Worm (Caenorhabditis elegans) whole organism, L4 larva: ENCODE results near the gene F38A1.15.

Experiments
- D1046.2 ChIP-seq: fragments of 200-800 bp; sonication (Bioruptor generic); IDR thresholded peaks from 2 replicates; pipeline ENCODE4 v1.3.6; 2022; ENCODE audit warnings: missing genetic modification characterization, missing compliant biosample characterization
- F26F4.8 ChIP-seq: fragments of 200-800 bp; sonication (Bioruptor generic); conservative IDR thresholded peaks from 2 replicates; pipeline ENCODE4 v1.3.6; 2022; ENCODE audit warnings: missing genetic modification characterization, missing compliant biosample characterization
- F44E2.7 ChIP-seq: fragments of 200-800 bp; sonication (Bioruptor generic); IDR thresholded peaks from 2 replicates; pipeline ENCODE4 v2.1.2; 2022; ENCODE audit warnings: missing genetic modification characterization, missing compliant biosample characterization
- R02D3.7 ChIP-seq: fragments of 150-350 bp; sonication (generic microtip); optimal IDR thresholded peaks from 3 replicates; lab custom pipeline; 2014; ENCODE audit warnings: missing biosample characterization, missing genetic modification characterization
- Y48G9A.11 ChIP-seq: fragments of 200-800 bp; sonication (Bioruptor generic); IDR thresholded peaks from 2 replicates; pipeline ENCODE4 v1.3.6; 2022; ENCODE audit warnings: missing genetic modification reagents, missing genetic modification characterization, missing compliant biosample characterization
- Y5F2A.4 ChIP-seq: fragments of 200-800 bp; sonication (Bioruptor generic); optimal IDR thresholded peaks from 2 replicates; lab custom pipeline; 2018; ENCODE audit warnings: mild to moderate bottlenecking, missing genetic modification characterization, missing compliant biosample characterization
- Y75B8A.6 ChIP-seq: fragments of 200-800 bp; sonication (Bioruptor generic); IDR thresholded peaks from 2 replicates; pipeline ENCODE4 v1.3.6; 2022; ENCODE audit warnings: missing genetic modification reagents, missing genetic modification characterization, missing compliant biosample characterization
- aha-1 ChIP-seq: fragments of 150-350 bp; peaks from one replicate; lab custom pipeline; 2014; ENCODE audit warnings: missing biosample characterization, missing genetic modification characterization
- ama-1 ChIP-seq: fragments of 150-350 bp; optimal IDR thresholded peaks from 2 replicates; lab custom pipeline; 2014; ENCODE audit warnings: inconsistent platforms, mixed read lengths
- ceh-62 ChIP-seq: sonication (generic microtip); optimal IDR thresholded peaks from 2 replicates; lab custom pipeline; 2017; ENCODE audit warnings: missing biosample characterization, missing genetic modification characterization
- ceh-82 ChIP-seq: sonication (generic microtip); optimal IDR thresholded peaks from 2 replicates; lab custom pipeline; 2017; ENCODE audit warnings: missing biosample characterization, missing genetic modification characterization
- ces-1 ChIP-seq: fragments of 150-350 bp; sonication (generic microtip); optimal IDR thresholded peaks from 4 replicates; lab custom pipeline; 2014; ENCODE audit warnings: missing biosample characterization, missing genetic modification reagents, missing genetic modification characterization
- cey-2 ChIP-seq: sonication (generic microtip); optimal IDR thresholded peaks from 3 replicates; lab custom pipeline; 2017; ENCODE audit warnings: missing genetic modification characterization, mild to moderate bottlenecking, missing compliant biosample characterization, antibody characterized with exemption, borderline replicate concordance; ENCODE audit not compliant: insufficient read depth
- daf-12 ChIP-seq: fragments of 150-350 bp; optimal IDR thresholded peaks from 2 replicates; lab custom pipeline; 2014; ENCODE audit warnings: missing biosample characterization, missing genetic modification reagents, missing genetic modification characterization
- dve-1 ChIP-seq: sonication (generic microtip); optimal IDR thresholded peaks from 2 replicates; lab custom pipeline; 2017; ENCODE audit warnings: antibody characterized with exemption, mild to moderate bottlenecking, missing genetic modification characterization, missing compliant biosample characterization; ENCODE audit not compliant: insufficient read depth
- egl-43 ChIP-seq: fragments of 200-800 bp; sonication (Bioruptor generic); IDR thresholded peaks from 2 replicates; pipeline ENCODE4 v1.3.6; 2022; ENCODE audit warnings: missing genetic modification reagents, missing genetic modification characterization, missing compliant biosample characterization
- fkh-10 ChIP-seq: fragments of 150-350 bp; optimal IDR thresholded peaks from 2 replicates; lab custom pipeline; 2014; ENCODE audit warnings: missing biosample characterization, missing genetic modification reagents, missing genetic modification characterization
- hmg-1.1 ChIP-seq: fragments of 200-800 bp; sonication (Bioruptor generic); IDR thresholded peaks from 2 replicates; pipeline ENCODE4 v1.3.6; 2022; ENCODE audit warnings: missing genetic modification reagents, missing genetic modification characterization, missing compliant biosample characterization
- lin-13 ChIP-seq: fragments of 150-350 bp; optimal IDR thresholded peaks from 2 replicates; lab custom pipeline; 2014; ENCODE audit warnings: missing biosample characterization, missing genetic modification reagents, missing genetic modification characterization
- lin-15B ChIP-seq: fragments of 150-350 bp; sonication (generic microtip); optimal IDR thresholded peaks from 3 replicates; lab custom pipeline; 2014; ENCODE audit warnings: missing biosample characterization, missing genetic modification characterization
- lin-29 ChIP-seq: fragments of 200-800 bp; sonication (Bioruptor generic); IDR thresholded peaks from 2 replicates; pipeline ENCODE4 v1.3.6; 2022; ENCODE audit warnings: missing genetic modification reagents, missing genetic modification characterization, missing compliant biosample characterization
- lin-39 ChIP-seq: fragments of 150-350 bp; optimal IDR thresholded peaks from 2 replicates; lab custom pipeline; 2014; ENCODE audit warnings: missing biosample characterization, missing genetic modification reagents, missing genetic modification characterization
- lsy-2 ChIP-seq, 2 experiments: fragments of 150-350 bp in 1 of 2; sonication (generic microtip) in 1 of 2; optimal IDR thresholded peaks; 2 replicates each; lab custom pipeline; 2014 to 2017; ENCODE audit warnings: missing biosample characterization in 2 of 2, missing genetic modification characterization in 2 of 2
- madf-5 ChIP-seq, 2 experiments: fragments of 200-800 bp; sonication (Bioruptor generic); IDR thresholded peaks; 2 replicates each; pipeline ENCODE4 v1.3.6; 2022; ENCODE audit warnings: missing compliant biosample characterization in 2 of 2, missing genetic modification characterization in 2 of 2
- mdt-29 ChIP-seq: fragments of 200-800 bp; sonication (Bioruptor generic); IDR thresholded peaks from 2 replicates; pipeline ENCODE4 v1.3.6; 2022; ENCODE audit warnings: missing genetic modification reagents, missing genetic modification characterization, missing compliant biosample characterization
- mxl-2 ChIP-seq: fragments of 200-800 bp; sonication (Bioruptor generic); conservative IDR thresholded peaks from 2 replicates; pipeline ENCODE4 v1.3.6; 2022; ENCODE audit warnings: missing genetic modification reagents, missing genetic modification characterization, missing compliant biosample characterization
- mxl-3 ChIP-seq: fragments of 200-800 bp; sonication (Bioruptor generic); optimal IDR thresholded peaks from 2 replicates; lab custom pipeline; 2018; ENCODE audit warnings: mild to moderate bottlenecking, missing genetic modification characterization, missing compliant biosample characterization
- nhr-111 ChIP-seq: fragments of 200-800 bp; sonication (Bioruptor generic); optimal IDR thresholded peaks from 2 replicates; lab custom pipeline; 2018; ENCODE audit warnings: mild to moderate bottlenecking, missing genetic modification characterization, missing compliant biosample characterization
- nhr-28 ChIP-seq: fragments of 150-350 bp; optimal IDR thresholded peaks from 2 replicates; lab custom pipeline; 2014; ENCODE audit warnings: missing biosample characterization, missing genetic modification characterization
- nhr-41 ChIP-seq: fragments of 200-800 bp; sonication (Bioruptor generic); IDR thresholded peaks from 2 replicates; pipeline ENCODE4 v1.3.6; 2022; ENCODE audit warnings: missing genetic modification reagents, missing genetic modification characterization, missing compliant biosample characterization
- nhr-6 ChIP-seq: fragments of 150-350 bp; optimal IDR thresholded peaks from 2 replicates; lab custom pipeline; 2014; ENCODE audit warnings: missing biosample characterization, missing genetic modification characterization
- rbr-2 ChIP-seq: sonication (generic microtip); optimal IDR thresholded peaks from 2 replicates; lab custom pipeline; 2016; ENCODE audit warnings: missing genotype, missing genetic modification characterization, missing compliant biosample characterization
- sdz-12 ChIP-seq: fragments of 200-800 bp; sonication (Bioruptor generic); optimal IDR thresholded peaks from 2 replicates; lab custom pipeline; 2018; ENCODE audit warnings: mild to moderate bottlenecking, missing genetic modification characterization, missing compliant biosample characterization
- snpc-4 ChIP-seq: fragments of 150-350 bp; optimal IDR thresholded peaks from 2 replicates; lab custom pipeline; 2014; ENCODE audit warnings: missing biosample characterization, missing genetic modification characterization
- tag-97 ChIP-seq: fragments of 200-800 bp; sonication (Bioruptor generic); IDR thresholded peaks from 2 replicates; pipeline ENCODE4 v1.3.6; 2022; ENCODE audit warnings: missing genetic modification characterization, missing compliant biosample characterization
- unc-130 ChIP-seq: sonication (generic microtip); optimal IDR thresholded peaks from 2 replicates; lab custom pipeline; 2016; ENCODE audit warnings: missing genetic modification reagents, missing genetic modification characterization, missing compliant biosample characterization
- zip-11 ChIP-seq: fragments of 200-800 bp; sonication (Bioruptor generic); IDR thresholded peaks from 2 replicates; pipeline ENCODE4 v1.3.6; 2022; ENCODE audit warnings: missing genetic modification characterization, missing compliant biosample characterization
- ztf-7 ChIP-seq: fragments of 150-350 bp; optimal IDR thresholded peaks from 2 replicates; lab custom pipeline; 2014; ENCODE audit warnings: missing biosample characterization, missing genetic modification characterization

The F38A1.15 gene

ce11 chrIV:1284877-1285276, 41.7 kb upstream of the F38A1.15 start (continued):
- TF ChIP-seq ces-1 (no peak), R02D3.7 (tag; lab: Kevin White, UChicago) (no peak)

- TF ChIP-seq Y5F2A.4 (GFP tag; lab: Kevin White, UChicago) (no peak), hmg-1.1 (GFP tag; lab: Robert Waterston, UW) (0 out of 2 replicates have a peak, but pooled peaks have one; percentile 24)
Observed at ce11 chrIV:1278945-1279344, 35.8 kb upstream of the F38A1.15 start.

- no peak for TF ChIP-seq D1046.2
- TF ChIP-seq lsy-2 (tag; optimal IDR thresholded peaks at IDR 0.05; lab: Kevin White, UChicago), result peak in 1 of 2 experiments; percentile 53
- TF ChIP-seq tag-97, result no peak
- no peak for TF ChIP-seq fkh-10 (GFP tag; lab: Kevin White, UChicago)
- 0 out of 2 replicates have a peak, but pooled peaks have one; percentile 32 for TF ChIP-seq Y48G9A.11 (GFP tag; lab: Robert Waterston, UW)
- peak; percentile 59 for TF ChIP-seq unc-130
- TF ChIP-seq mdt-29 (GFP tag; lab: Robert Waterston, UW), result no peak
- no peak for TF ChIP-seq lin-29
- no peak for TF ChIP-seq madf-5 (GFP tag; IDR thresholded peaks at IDR 0.05; lab: Robert Waterston, UW)
- TF ChIP-seq rbr-2 (tag; lab: Kevin White, UChicago), result no peak
- no peak for TF ChIP-seq ceh-62 (tag; lab: Kevin White, UChicago)
- no peak for TF ChIP-seq snpc-4
- peak; percentile 85 for TF ChIP-seq aha-1 (tag; lab: Kevin White, UChicago)
- no peak for TF ChIP-seq zip-11
- no peak for TF ChIP-seq egl-43
- TF ChIP-seq nhr-28 (tag; lab: Kevin White, UChicago), result no peak
- TF ChIP-seq ceh-82 (tag; lab: Kevin White, UChicago), result no peak
- no peak for TF ChIP-seq ztf-7
- TF ChIP-seq nhr-41 (GFP tag; lab: Robert Waterston, UW), result no peak
- no peak for TF ChIP-seq lin-39
- TF ChIP-seq, all 104 proteins: peak for 4
Observed at ce11 chrIV:1277067-1277466, 33.9 kb upstream of the F38A1.15 start.

ce11 chrIV:1275910-1276309, 32.7 kb upstream of the F38A1.15 start:
- TF ChIP-seq Y75B8A.6 (GFP tag; lab: Robert Waterston, UW) (0 out of 2 replicates have a peak, but pooled peaks have one; percentile 16), hmg-1.1 (GFP tag; lab: Robert Waterston, UW) (no peak), lin-15B (tag; lab: Kevin White, UChicago) (no peak), aha-1 (tag; lab: Kevin White, UChicago) (peak; percentile 40), F26F4.8 (no peak), mxl-3 (GFP tag; lab: Kevin White, UChicago) (no peak), daf-12 (tag; lab: Kevin White, UChicago) (no peak), sdz-12 (no peak), snpc-4 (no peak), Y48G9A.11 (GFP tag; lab: Robert Waterston, UW) (0 out of 2 replicates have a peak, but pooled peaks have one; percentile 48), lin-13 (GFP tag; lab: Kevin White, UChicago) (peak; percentile 34), dve-1 (tag; lab: Kevin White, UChicago) (no peak), nhr-6 (tag; lab: Kevin White, UChicago) (no peak), ama-1 (lab: Kevin White, UChicago) (no peak), nhr-111 (GFP tag; lab: Kevin White, UChicago) (no peak), cey-2 (tag; lab: Kevin White, UChicago) (no peak), mxl-2 (0 out of 2 replicates have a peak, but pooled peaks have one; percentile 24), F44E2.7 (GFP tag; lab: Robert Waterston, UW) (no peak), lsy-2 (tag; optimal IDR thresholded peaks at IDR 0.05; lab: Kevin White, UChicago) (peak in 1 of 2 experiments; percentile 2)
- TF ChIP-seq, all 104 proteins: peak for 6
